Fruit fly (Drosophila melanogaster) whole organism, wandering third instar larva: Measurements from ENCODE around the gene CG3546.

Experiments used
- Abd-B ChIP-seq: fragments of >200 bp; optimal IDR thresholded peaks from 2 replicates; lab custom pipeline; 2017; ENCODE audit warnings: missing biosample characterization, missing genetic modification characterization
- CrebA ChIP-seq: fragments of 200-800 bp; sonication (Bioruptor generic); optimal IDR thresholded peaks from 2 replicates; lab custom pipeline; 2016; ENCODE audit warnings: missing biosample characterization, mild to moderate bottlenecking, missing genetic modification characterization, borderline replicate concordance
- Hr83 ChIP-seq: fragments of 200-300 bp; sonication (Bioruptor generic); optimal IDR thresholded peaks from 2 replicates; lab custom pipeline; 2016; ENCODE audit warnings: missing biosample characterization, mild to moderate bottlenecking, missing genetic modification characterization, moderate library complexity; ENCODE audit not compliant: poor library complexity, severe bottlenecking
- Myc ChIP-seq: fragments of >200 bp; optimal IDR thresholded peaks from 2 replicates; lab custom pipeline; 2017
- dsf ChIP-seq: sonication (Bioruptor generic); optimal IDR thresholded peaks from 2 replicates; lab custom pipeline; 2016; ENCODE audit warnings: missing biosample characterization, missing genetic modification characterization, borderline replicate concordance
- lola ChIP-seq: fragments of >200 bp; optimal IDR thresholded peaks from 2 replicates; lab custom pipeline; 2017; ENCODE audit warnings: missing biosample characterization, missing genetic modification characterization

dm6 chrX:4590772-4591064 lies 32.8 kb downstream of the CG3546 start:
- TF ChIP-seq Hr83 (GFP tag; lab: Kevin White, UChicago) (no peak), Myc (lab: Kevin White, UChicago) (no peak), Abd-B (GFP tag; lab: Kevin White, UChicago) (no peak), lola (GFP tag; lab: Kevin White, UChicago) (no peak), CrebA (GFP tag; lab: Kevin White, UChicago) (no peak), dsf (no peak)
